Worm (Caenorhabditis elegans): ENCODE data around the gene csb-1.
A peak's percentile ranks its signal among the peaks of the same experiment; 100 is the strongest.

csb-1 gene

DNA sequence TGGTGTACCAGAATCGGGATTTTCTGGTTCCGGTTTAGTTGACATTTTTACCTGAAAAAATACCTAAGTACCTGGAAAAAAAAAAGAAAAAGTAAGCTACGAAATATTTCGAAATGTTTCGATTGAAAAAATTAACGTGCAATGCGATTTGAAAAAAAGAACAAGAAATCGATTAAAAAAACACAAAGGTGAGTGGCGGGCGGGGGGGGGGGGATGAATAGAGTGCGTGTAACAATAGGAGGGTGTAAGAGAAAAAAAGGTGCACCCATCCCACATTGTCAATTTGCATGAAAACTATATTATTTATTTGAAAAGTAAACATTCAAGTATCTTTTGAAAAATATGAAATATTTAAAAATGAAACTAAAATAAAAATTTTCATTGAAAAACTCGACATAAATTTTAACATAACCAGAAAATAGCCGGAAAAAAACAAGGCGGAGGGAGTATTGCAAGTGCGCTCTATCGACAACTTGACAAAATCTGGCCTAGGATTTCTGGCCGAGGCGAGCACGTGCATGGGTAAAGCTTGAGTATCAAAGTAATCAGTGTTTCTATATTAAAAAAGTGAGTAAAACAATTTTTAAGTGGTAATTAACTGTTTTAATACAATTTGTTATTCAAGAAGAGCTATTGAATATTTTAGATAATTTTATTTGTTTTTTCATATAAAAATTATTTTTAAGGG, at the start of gene csb-1, which contains the start of gene F53H4.4:
Gene csb-1 (minus strand): TSS at position 51 of the 688 bp plus-strand sequence.
Gene F53H4.4 (plus strand): TSS at position 520 of the 688 bp plus-strand sequence.
- TF ChIP-seq elt-2 (tag; optimal IDR thresholded peaks at IDR 0.05) (peak; percentile 7), ahr-1 (tag; optimal IDR thresholded peaks at IDR 0.05) (no peak), nfya-1 (tag; optimal IDR thresholded peaks at IDR 0.05) (peak; percentile 9), ceh-18 (tag; optimal IDR thresholded peaks at IDR 0.05) (peak; percentile 23), unc-86 (tag; optimal IDR thresholded peaks at IDR 0.05) (no peak), ets-4 (tag; optimal IDR thresholded peaks at IDR 0.05) (peak; percentile 36), ztf-16 (tag; optimal IDR thresholded peaks at IDR 0.05) (no peak), hlh-30 (tag; optimal IDR thresholded peaks at IDR 0.05; ENCODE audit: insufficient read depth) (peak; percentile 67), ceh-31 (tag; optimal IDR thresholded peaks at IDR 0.05) (peak; percentile 76), dmd-4 (tag; optimal IDR thresholded peaks at IDR 0.05; ENCODE audit: borderline replicate concordance) (no peak), fkh-10 (GFP tag; optimal IDR thresholded peaks at IDR 0.05) (no peak), ceh-14 (tag; optimal IDR thresholded peaks at IDR 0.05) (peak; percentile 15), tbx-2 (tag; optimal IDR thresholded peaks at IDR 0.05) (peak; percentile 32)

DNA sequence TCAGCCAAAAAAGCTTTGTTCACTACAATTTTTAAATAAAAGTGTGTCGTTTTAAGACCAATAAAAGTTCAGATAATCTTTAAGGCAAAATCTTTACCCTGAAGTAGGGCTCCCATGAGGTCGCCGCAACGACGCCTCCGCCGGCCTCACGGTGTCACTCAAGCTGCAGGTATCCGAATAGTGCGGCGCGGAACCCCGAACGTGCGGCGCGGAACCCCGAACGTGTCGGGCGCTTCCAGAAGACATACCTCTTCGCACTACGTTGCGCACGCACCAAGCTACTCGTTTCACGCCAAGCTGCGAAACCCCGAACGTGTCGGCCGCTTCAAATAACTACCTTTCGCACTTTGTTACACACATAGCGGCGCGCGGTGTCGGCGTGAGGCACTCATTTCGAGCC, 47.1 kb upstream of the csb-1 start:
- TF ChIP-seq ceh-18 (tag; optimal IDR thresholded peaks at IDR 0.05) = no peak
- TF ChIP-seq elt-2 (tag; optimal IDR thresholded peaks at IDR 0.05) = no peak
- no peak for TF ChIP-seq pag-3 (tag; optimal IDR thresholded peaks at IDR 0.05; ENCODE audit: borderline replicate concordance)
- no peak for TF ChIP-seq hlh-13 (GFP tag; optimal IDR thresholded peaks at IDR 0.05)
- TF ChIP-seq ceh-22 (tag; optimal IDR thresholded peaks at IDR 0.05) = no peak
- TF ChIP-seq unc-42 (tag; optimal IDR thresholded peaks at IDR 0.05) = no peak
- no peak for TF ChIP-seq ttx-3 (tag; optimal IDR thresholded peaks at IDR 0.05)
- TF ChIP-seq fkh-10 (GFP tag; optimal IDR thresholded peaks at IDR 0.05) = no peak
- TF ChIP-seq ceh-2 (tag; optimal IDR thresholded peaks at IDR 0.05) = no peak
- TF ChIP-seq ceh-34 (tag; optimal IDR thresholded peaks at IDR 0.05) = no peak
- TF ChIP-seq ceh-24 (tag; optimal IDR thresholded peaks at IDR 0.05) = no peak
- no peak for TF ChIP-seq ref-2 (tag; optimal IDR thresholded peaks at IDR 0.05)
- no peak for TF ChIP-seq ceh-30 (tag; optimal IDR thresholded peaks at IDR 0.05)
- no peak for TF ChIP-seq nhr-11 (tag; optimal IDR thresholded peaks at IDR 0.05)
- no peak for TF ChIP-seq K02D7.2 (tag; optimal IDR thresholded peaks at IDR 0.05)
- no peak for TF ChIP-seq hlh-6 (tag; optimal IDR thresholded peaks at IDR 0.05)
- no peak for TF ChIP-seq hlh-15 (tag; optimal IDR thresholded peaks at IDR 0.05)

DNA sequence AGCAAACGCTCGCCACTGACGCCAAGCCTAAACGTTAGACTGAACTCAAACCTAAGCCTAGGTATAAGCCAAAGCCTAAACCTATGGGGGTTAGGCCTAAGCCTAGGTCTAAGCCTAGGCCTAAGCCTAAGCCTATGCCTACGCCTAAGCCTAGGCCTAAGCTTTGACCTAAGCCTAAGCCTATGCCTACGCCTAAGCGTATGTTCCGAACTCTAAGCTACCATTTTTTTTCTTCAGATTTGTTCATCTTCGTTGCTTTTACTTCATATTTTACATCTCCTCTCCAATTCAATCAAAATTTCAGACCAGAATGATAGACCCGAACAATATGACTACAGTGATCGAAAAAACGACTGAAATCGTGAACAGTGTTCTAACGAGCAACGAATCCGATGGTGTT, 44.6 kb upstream of the csb-1 start, which contains the start of gene npr-33:
Gene npr-33 (plus strand): TSS at position 301 of the 400 bp plus-strand sequence.
- TF ChIP-seq npax-4 (tag; optimal IDR thresholded peaks at IDR 0.05) (no peak), F13H6.1 (tag; optimal IDR thresholded peaks at IDR 0.05) (no peak), ceh-31 (tag; optimal IDR thresholded peaks at IDR 0.05) (no peak), madf-2 (tag; optimal IDR thresholded peaks at IDR 0.05) (no peak), pha-4 (tag; optimal IDR thresholded peaks at IDR 0.05) (no peak), ref-2 (tag; optimal IDR thresholded peaks at IDR 0.05) (no peak), pros-1 (tag; optimal IDR thresholded peaks at IDR 0.05) (no peak), pqm-1 (tag; optimal IDR thresholded peaks at IDR 0.05) (no peak), nhr-11 (tag; optimal IDR thresholded peaks at IDR 0.05) (no peak), hlh-13 (GFP tag; optimal IDR thresholded peaks at IDR 0.05) (no peak), pha-2 (tag; optimal IDR thresholded peaks at IDR 0.05) (no peak), nfya-1 (tag; optimal IDR thresholded peaks at IDR 0.05) (no peak), ttx-3 (tag; optimal IDR thresholded peaks at IDR 0.05) (no peak), eyg-1 (tag; optimal IDR thresholded peaks at IDR 0.05) (no peak), ahr-1 (tag; optimal IDR thresholded peaks at IDR 0.05) (no peak), hlh-8 (tag; optimal IDR thresholded peaks at IDR 0.05) (no peak)

DNA sequence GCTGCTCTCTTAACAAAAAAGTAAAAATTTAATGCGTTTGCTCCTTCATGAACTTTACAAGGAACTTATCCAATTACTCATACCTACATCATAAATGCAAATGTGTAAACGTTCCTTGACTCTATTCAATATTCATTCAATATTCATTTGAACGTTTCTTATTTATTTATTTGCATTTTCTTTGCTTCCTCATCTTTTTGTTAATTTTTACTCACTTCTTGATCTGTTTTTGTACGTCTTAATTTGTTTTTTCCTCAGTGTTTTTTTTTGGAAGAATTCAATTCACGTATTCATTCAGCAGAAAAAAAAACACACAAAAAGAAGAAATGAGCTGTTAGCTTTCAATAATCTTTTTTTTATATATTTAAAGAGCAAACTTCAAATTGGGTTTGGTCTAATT, 37.1 kb upstream of the csb-1 start:
- no peak for TF ChIP-seq ceh-18 (tag; optimal IDR thresholded peaks at IDR 0.05)

All from whole organism, late embryonic.